Fruit fly (Drosophila melanogaster) whole organism, embryonic: Measurements from ENCODE around the gene CG34242.
A peak's percentile ranks its signal among the peaks of the same experiment; 100 is the strongest.

Experiments
- Atf-2 ChIP-seq: fragments of 200-800 bp; sonication (Bioruptor generic); optimal IDR thresholded peaks from 2 replicates; lab custom pipeline; 2016; ENCODE audit warnings: missing biosample characterization, missing genetic modification characterization
- B-H1 ChIP-seq: fragments of 200-800 bp; sonication (Bioruptor generic); IDR thresholded peaks from 3 replicates; pipeline ENCODE4 v1.3.6; 2022; ENCODE audit warnings: missing biosample characterization, missing genetic modification characterization
- CG11085 ChIP-seq: fragments of 200-800 bp; sonication (Bioruptor generic); IDR thresholded peaks from 2 replicates; pipeline ENCODE4 v1.3.6; 2022; ENCODE audit warnings: missing biosample characterization, missing genetic modification characterization
- CG11723 ChIP-seq: fragments of 200-800 bp; sonication (Bioruptor generic); optimal IDR thresholded peaks from 2 replicates; lab custom pipeline; 2017; ENCODE audit warnings: missing biosample characterization, mild to moderate bottlenecking, missing genetic modification characterization
- CG12104 ChIP-seq: fragments of 200-800 bp; sonication (Bioruptor generic); optimal IDR thresholded peaks from 3 replicates; lab custom pipeline; 2016; ENCODE audit warnings: missing biosample characterization, missing genetic modification characterization
- CG12744 ChIP-seq: fragments of 200-800 bp; sonication (Bioruptor generic); optimal IDR thresholded peaks from 2 replicates; lab custom pipeline; 2016; ENCODE audit warnings: missing biosample characterization, missing genetic modification characterization
- CG13123 ChIP-seq: fragments of 200-800 bp; sonication (Bioruptor generic); optimal IDR thresholded peaks from 2 replicates; lab custom pipeline; 2016; ENCODE audit warnings: missing biosample characterization, missing genetic modification characterization
- CG13296 ChIP-seq: fragments of 200-800 bp; sonication (Bioruptor generic); optimal IDR thresholded peaks from 3 replicates; lab custom pipeline; 2018; ENCODE audit warnings: missing biosample characterization, mild to moderate bottlenecking, missing genetic modification characterization
- CG1603 ChIP-seq: fragments of 200-800 bp; sonication (Bioruptor generic); optimal IDR thresholded peaks from 2 replicates; lab custom pipeline; 2019; ENCODE audit warnings: missing biosample characterization, mild to moderate bottlenecking, missing genetic modification characterization, moderate library complexity
- CG16863 ChIP-seq: fragments of 200-800 bp; sonication (Bioruptor generic); optimal IDR thresholded peaks from 3 replicates; lab custom pipeline; 2016; ENCODE audit warnings: missing biosample characterization, missing genetic modification characterization
- CG17328 ChIP-seq: fragments of 200-800 bp; sonication (Bioruptor generic); IDR thresholded peaks from 2 replicates; pipeline ENCODE4 v1.3.6; 2022; ENCODE audit warnings: missing biosample characterization, missing genetic modification characterization
- CG17385 ChIP-seq: fragments of 200-800 bp; sonication (Bioruptor generic); optimal IDR thresholded peaks from 3 replicates; lab custom pipeline; 2018; ENCODE audit warnings: missing biosample characterization, mild to moderate bottlenecking, missing genetic modification characterization
- CG18011 ChIP-seq: fragments of 200-800 bp; sonication (Bioruptor generic); optimal IDR thresholded peaks from 2 replicates; lab custom pipeline; 2017; ENCODE audit warnings: missing biosample characterization, missing genetic modification characterization, mild to moderate bottlenecking, moderate library complexity, missing genotype
- CG30431 ChIP-seq: fragments of 200-800 bp; sonication (Bioruptor generic); optimal IDR thresholded peaks from 2 replicates; lab custom pipeline; 2017; ENCODE audit warnings: missing biosample characterization, missing genetic modification characterization
- CG3407 ChIP-seq: fragments of 200-800 bp; sonication (Bioruptor generic); optimal IDR thresholded peaks from 2 replicates; lab custom pipeline; 2018; ENCODE audit warnings: missing biosample characterization, mild to moderate bottlenecking, missing genetic modification characterization
- CG4404 ChIP-seq: fragments of 200-800 bp; sonication (Bioruptor generic); IDR thresholded peaks from 2 replicates; pipeline ENCODE4 v1.3.6; 2022; ENCODE audit warnings: missing biosample characterization, missing genetic modification characterization
- CG4424 ChIP-seq: fragments of 200-800 bp; sonication (Bioruptor generic); optimal IDR thresholded peaks from 3 replicates; lab custom pipeline; 2016; ENCODE audit warnings: missing biosample characterization, missing genetic modification characterization
- CG8388 ChIP-seq: fragments of 200-800 bp; sonication (Bioruptor generic); optimal IDR thresholded peaks from 2 replicates; lab custom pipeline; 2019; ENCODE audit warnings: missing biosample characterization, mild to moderate bottlenecking, missing genetic modification characterization, moderate library complexity
- CG9727 ChIP-seq: fragments of 200-800 bp; sonication (Bioruptor generic); optimal IDR thresholded peaks from 3 replicates; lab custom pipeline; 2017; ENCODE audit warnings: missing biosample characterization, mild to moderate bottlenecking, missing genetic modification characterization
- CG9932 ChIP-seq: fragments of 200-800 bp; sonication (Bioruptor generic); IDR thresholded peaks from 2 replicates; pipeline ENCODE4 v1.3.6; 2022; ENCODE audit warnings: missing biosample characterization, missing genetic modification characterization
- CTCF ChIP-seq: fragments of 200-800 bp; sonication (Bioruptor generic); optimal IDR thresholded peaks from 2 replicates; lab custom pipeline; 2017; ENCODE audit warnings: missing biosample characterization, mild to moderate bottlenecking, missing genetic modification characterization, moderate library complexity
- Doc2 ChIP-seq: fragments of 200-800 bp; sonication (Bioruptor generic); IDR thresholded peaks from 2 replicates; pipeline ENCODE4 v1.3.6; 2022; ENCODE audit warnings: missing biosample characterization, missing genetic modification characterization
- Fer3 ChIP-seq: fragments of 200-800 bp; sonication (Bioruptor generic); optimal IDR thresholded peaks from 2 replicates; lab custom pipeline; 2018; ENCODE audit warnings: missing biosample characterization, mild to moderate bottlenecking, missing genetic modification characterization, moderate library complexity
- HLH54F ChIP-seq: fragments of 200-800 bp; sonication (Bioruptor generic); optimal IDR thresholded peaks from 3 replicates; lab custom pipeline; 2016; ENCODE audit warnings: missing biosample characterization, missing genetic modification characterization
- Hmr ChIP-seq: fragments of 200-800 bp; sonication (Bioruptor generic); optimal IDR thresholded peaks from 3 replicates; lab custom pipeline; 2017; ENCODE audit warnings: mild to moderate bottlenecking, missing biosample characterization, missing genetic modification reagents, missing genetic modification characterization
- Hr39 ChIP-seq: fragments of >200 bp; optimal IDR thresholded peaks from 2 replicates; lab custom pipeline; 2017
- Hr78 ChIP-seq, 2 experiments: fragments of 200-800 bp in 1 of 2; fragments of >200 bp in 1 of 2; sonication (Bioruptor generic) in 1 of 2; optimal IDR thresholded peaks; 2 replicates each; lab custom pipeline; 2017 to 2019; ENCODE audit warnings: missing biosample characterization in 2 of 2, missing genetic modification characterization in 2 of 2, mild to moderate bottlenecking in 1 of 2, moderate library complexity in 1 of 2
- Lhr ChIP-seq: fragments of 200-800 bp; sonication (Bioruptor generic); optimal IDR thresholded peaks from 3 replicates; lab custom pipeline; 2017; ENCODE audit warnings: mild to moderate bottlenecking, missing biosample characterization, missing genetic modification reagents, missing genetic modification characterization
- Med ChIP-seq: fragments of 200-800 bp; sonication (Bioruptor generic); peaks from one replicate; lab custom pipeline; 2016; ENCODE audit warnings: missing biosample characterization, missing genetic modification characterization, mild to moderate bottlenecking, inconsistent platforms, moderate library complexity
- Mrtf ChIP-seq: fragments of 200-800 bp; sonication (Bioruptor generic); IDR thresholded peaks from 3 replicates; pipeline ENCODE4 v1.3.6; 2022; ENCODE audit warnings: missing biosample characterization, missing genetic modification characterization
- Ptx1 ChIP-seq: fragments of 200-800 bp; sonication (Bioruptor generic); IDR thresholded peaks from 2 replicates; pipeline ENCODE4 v1.3.6; 2022; ENCODE audit warnings: missing biosample characterization, missing genetic modification characterization
- Rfx ChIP-seq: fragments of 200-800 bp; sonication (Bioruptor generic); IDR thresholded peaks from 2 replicates; pipeline ENCODE4 v1.3.6; 2022; ENCODE audit warnings: missing biosample characterization, missing genetic modification characterization
- Rx ChIP-seq: fragments of 200-800 bp; sonication (Bioruptor generic); IDR thresholded peaks from 2 replicates; pipeline ENCODE4 v1.3.6; 2022; ENCODE audit warnings: missing biosample characterization, missing genetic modification characterization
- TFAM ChIP-seq: fragments of 200-800 bp; sonication (Bioruptor generic); optimal IDR thresholded peaks from 2 replicates; lab custom pipeline; 2017; ENCODE audit warnings: missing biosample characterization, missing genetic modification characterization, inconsistent platforms
- abd-A ChIP-seq: fragments of 200-800 bp; sonication (Bioruptor generic); optimal IDR thresholded peaks from 3 replicates; lab custom pipeline; 2019; ENCODE audit warnings: missing biosample characterization, mild to moderate bottlenecking, missing genetic modification characterization, moderate library complexity
- ac ChIP-seq: fragments of 200-800 bp; sonication (Bioruptor generic); optimal IDR thresholded peaks from 3 replicates; lab custom pipeline; 2017; ENCODE audit warnings: missing biosample characterization, mild to moderate bottlenecking, missing genetic modification characterization
- bab2 ChIP-seq: fragments of 200-800 bp; sonication (Bioruptor generic); optimal IDR thresholded peaks from 2 replicates; lab custom pipeline; 2016; ENCODE audit warnings: missing biosample characterization, missing genetic modification characterization
- btn ChIP-seq: fragments of 200-800 bp; sonication (Bioruptor generic); optimal IDR thresholded peaks from 2 replicates; lab custom pipeline; 2016; ENCODE audit warnings: missing biosample characterization, missing genetic modification characterization
- chm ChIP-seq: fragments of 200-800 bp; sonication (Bioruptor generic); IDR thresholded peaks from 2 replicates; pipeline ENCODE4 v1.3.6; 2022; ENCODE audit warnings: missing biosample characterization, missing genetic modification characterization
- dmrt99B ChIP-seq: fragments of 200-800 bp; sonication (Bioruptor generic); optimal IDR thresholded peaks from 2 replicates; lab custom pipeline; 2018; ENCODE audit warnings: missing biosample characterization, mild to moderate bottlenecking, missing genetic modification characterization, moderate library complexity
- ems ChIP-seq: fragments of 200-800 bp; sonication (Bioruptor generic); optimal IDR thresholded peaks from 3 replicates; lab custom pipeline; 2016; ENCODE audit warnings: missing biosample characterization, missing genetic modification characterization
- esg ChIP-seq: fragments of 200-800 bp; sonication (Bioruptor generic); conservative IDR thresholded peaks from 2 replicates; pipeline ENCODE4 v1.3.6; 2022; ENCODE audit warnings: missing biosample characterization, missing genetic modification characterization
- ftz-f1 ChIP-seq: fragments of 200-800 bp; sonication (Bioruptor generic); optimal IDR thresholded peaks from 2 replicates; lab custom pipeline; 2016; ENCODE audit warnings: missing biosample characterization, missing genetic modification characterization
- gcm2 ChIP-seq: fragments of 200-800 bp; sonication (Bioruptor generic); optimal IDR thresholded peaks from 2 replicates; lab custom pipeline; 2016; ENCODE audit warnings: missing biosample characterization, missing genetic modification characterization
- gsb-n ChIP-seq: fragments of 200-800 bp; sonication (Bioruptor generic); optimal IDR thresholded peaks from 3 replicates; lab custom pipeline; 2018; ENCODE audit warnings: missing biosample characterization, mild to moderate bottlenecking, missing genetic modification characterization
- hb ChIP-seq: fragments of 200-800 bp; sonication (Bioruptor generic); IDR thresholded peaks from 3 replicates; pipeline ENCODE4 v1.3.6; 2022; ENCODE audit warnings: missing biosample characterization, missing genetic modification characterization; ENCODE audit not compliant: partially characterized antibody
- kay ChIP-seq: fragments of 200-800 bp; sonication (Bioruptor generic); optimal IDR thresholded peaks from 2 replicates; lab custom pipeline; 2016; ENCODE audit warnings: missing biosample characterization, missing genetic modification characterization
- nom ChIP-seq: fragments of 200-800 bp; sonication (Bioruptor generic); optimal IDR thresholded peaks from 2 replicates; lab custom pipeline; 2017; ENCODE audit warnings: missing biosample characterization, missing genetic modification characterization, mild to moderate bottlenecking, moderate library complexity, missing genetic modification reagents
- odd ChIP-seq: fragments of 200-800 bp; sonication (Bioruptor generic); optimal IDR thresholded peaks from 2 replicates; lab custom pipeline; 2017; ENCODE audit warnings: missing biosample characterization, mild to moderate bottlenecking, missing genetic modification characterization
- slbo ChIP-seq: fragments of 200-800 bp; sonication (Bioruptor generic); IDR thresholded peaks from 2 replicates; pipeline ENCODE4 v1.3.6; 2022; ENCODE audit warnings: missing biosample characterization, missing genetic modification characterization
- tll ChIP-seq, 2 experiments: fragments of 200-800 bp in 1 of 2; fragments of >200 bp in 1 of 2; sonication (Bioruptor generic) in 1 of 2; optimal IDR thresholded peaks; 2 replicates each; lab custom pipeline; 2017 to 2019; ENCODE audit warnings: missing biosample characterization in 2 of 2, missing genetic modification characterization in 2 of 2, mild to moderate bottlenecking in 1 of 2, moderate library complexity in 1 of 2
- tx ChIP-seq: fragments of 200-800 bp; sonication (Bioruptor generic); optimal IDR thresholded peaks from 2 replicates; lab custom pipeline; 2016; ENCODE audit warnings: missing biosample characterization, missing genetic modification characterization
- vvl ChIP-seq: fragments of 200-800 bp; sonication (Bioruptor generic); IDR thresholded peaks from 2 replicates; pipeline ENCODE4 v1.3.6; 2022; ENCODE audit warnings: missing biosample characterization, missing genetic modification characterization

Gene CG34242

DNA sequence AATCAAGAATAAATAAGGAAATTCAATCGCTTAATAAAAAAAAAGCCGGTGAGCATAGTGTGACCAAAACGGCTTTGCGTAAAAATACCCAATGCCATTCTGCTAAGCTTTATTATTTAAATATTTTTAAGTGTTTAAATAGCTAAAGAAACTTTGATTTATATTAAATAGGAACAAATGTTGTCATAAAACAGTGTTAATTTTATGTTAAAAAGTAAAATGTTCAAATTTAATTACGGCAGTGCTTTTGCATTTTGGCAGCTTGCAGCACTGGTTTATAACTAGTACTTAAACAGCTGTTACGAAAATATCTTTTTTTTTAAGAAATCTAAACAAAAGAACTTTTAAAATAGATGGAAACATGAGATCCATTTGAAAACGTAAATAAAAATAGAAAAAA, 32.5 kb upstream of the CG34242 start, which contains the start of the genes CG10638 and CG10681 (continued):
- TF ChIP-seq CG4404 (GFP tag; lab: Robert Waterston, UW) (no peak), odd (no peak), CG12104 (GFP tag; lab: Kevin White, UChicago) (peak; percentile 30), vvl (peak; percentile 50), CG13123 (no peak), CG17385 (GFP tag; lab: Kevin White, UChicago) (peak; percentile 41), abd-A (tag; lab: Kevin White, UChicago) (no peak), CG9727 (peak; percentile 26), chm (GFP tag; lab: Robert Waterston, UW) (no peak), HLH54F (GFP tag; lab: Kevin White, UChicago) (no peak), Rfx (GFP tag; lab: Robert Waterston, UW) (peak; percentile 21; the same call in 1 of the 2 replicates), Atf-2 (GFP tag; lab: Kevin White, UChicago) (no peak), slbo (GFP tag; lab: Robert Waterston, UW) (peak; percentile 24; the same call in 1 of the 2 replicates), hb (no peak), Doc2 (GFP tag; lab: Robert Waterston, UW) (no peak), ftz-f1 (GFP tag; lab: Kevin White, UChicago) (peak; percentile 78), CG16863 (GFP tag; lab: Kevin White, UChicago) (peak; percentile 18), CG11723 (no peak), Fer3 (tag; lab: Kevin White, UChicago) (peak; percentile 25), dmrt99B (no peak), tll (GFP tag; optimal IDR thresholded peaks at IDR 0.05; lab: Kevin White, UChicago) (no peak), CG18011 (GFP tag; lab: Kevin White, UChicago) (peak; percentile 30), Mrtf (no peak), Hmr (GFP tag; lab: Kevin White, UChicago) (peak; percentile 13), Lhr (GFP tag; lab: Kevin White, UChicago) (peak; percentile 45), esg (GFP tag; lab: Robert Waterston, UW) (no peak), TFAM (GFP tag; lab: Kevin White, UChicago) (no peak), Med (peak; percentile 79), kay (GFP tag; lab: Kevin White, UChicago) (peak; percentile 48), Hr39 (lab: Kevin White, UChicago) (no peak), CG12744 (no peak), CTCF (GFP tag; lab: Kevin White, UChicago) (peak; percentile 2), bab2 (GFP tag; lab: Kevin White, UChicago) (no peak), CG11085 (GFP tag; lab: Robert Waterston, UW) (no peak), ac (GFP tag; lab: Kevin White, UChicago) (no peak), CG13296 (GFP tag; lab: Kevin White, UChicago) (peak; percentile 54), tx (GFP tag; lab: Kevin White, UChicago) (peak; percentile 17), CG30431 (no peak), CG9932 (peak; percentile 62), nom (GFP tag; lab: Kevin White, UChicago) (peak; percentile 30), Hr78 (GFP tag; optimal IDR thresholded peaks at IDR 0.05; lab: Kevin White, UChicago) (no peak), B-H1 (no peak), gsb-n (tag; lab: Kevin White, UChicago) (peak; percentile 40), CG8388 (GFP tag; lab: Kevin White, UChicago) (peak; percentile 27), gcm2 (GFP tag; lab: Kevin White, UChicago) (no peak), ems (no peak), btn (GFP tag; lab: Kevin White, UChicago) (no peak), CG4424 (peak; percentile 62), CG1603 (tag; lab: Kevin White, UChicago) (peak; percentile 43), CG17328 (GFP tag; lab: Robert Waterston, UW) (no peak), Rx (GFP tag; lab: Robert Waterston, UW) (no peak), CG3407 (GFP tag; lab: Kevin White, UChicago) (no peak), Ptx1 (GFP tag; lab: Robert Waterston, UW) (0 out of 2 replicates have a peak, but pooled peaks have one; percentile 16)
